Worm (Caenorhabditis elegans): Measurements from ENCODE around the gene Y45F10B.3.

DNA sequence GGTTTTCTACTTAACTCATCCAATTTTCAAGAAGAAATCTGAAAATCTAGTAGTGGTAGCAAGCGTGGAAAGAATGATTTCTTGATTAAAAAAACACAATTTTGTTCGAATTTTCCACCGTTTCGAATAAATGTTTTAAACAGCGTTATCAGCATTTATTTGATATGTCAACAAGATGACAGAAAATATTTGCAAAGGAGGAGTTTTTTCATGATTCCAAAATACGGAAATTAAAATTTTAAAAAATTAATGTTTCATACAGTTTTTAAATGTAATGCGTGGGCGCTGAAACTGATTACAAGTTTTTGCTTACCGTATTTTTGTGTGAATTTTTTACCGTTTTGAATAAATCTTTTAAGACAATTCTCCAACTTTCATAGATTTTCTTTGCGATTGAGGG, 39.2 kb downstream of the Y45F10B.3 start:
- no peak for TF ChIP-seq dpl-1 (GFP tag; optimal IDR thresholded peaks at IDR 0.05)
- TF ChIP-seq fkh-4 (tag; optimal IDR thresholded peaks at IDR 0.05; ENCODE audit: borderline replicate concordance): no peak

All from whole organism, L1 larva.